Fruit fly (Drosophila melanogaster) whole organism, embryonic: ENCODE measurements around the gene CG11370.

ENCODE experiments used
- Bteb2 ChIP-seq: fragments of 200-800 bp; sonication (Bioruptor generic); optimal IDR thresholded peaks from 2 replicates; lab custom pipeline; 2016; ENCODE audit warnings: missing biosample characterization, missing genetic modification characterization
- CG1024 ChIP-seq: fragments of 200-800 bp; sonication (Bioruptor generic); IDR thresholded peaks from 2 replicates; pipeline ENCODE4 v1.3.6; 2022; ENCODE audit warnings: missing biosample characterization, missing genetic modification characterization
- CG10543 ChIP-seq: fragments of 200-800 bp; sonication (Bioruptor generic); optimal IDR thresholded peaks from 3 replicates; lab custom pipeline; 2017; ENCODE audit warnings: missing biosample characterization, mild to moderate bottlenecking, missing genetic modification characterization, moderate library complexity
- CG11696 ChIP-seq: fragments of 200-800 bp; sonication (Bioruptor generic); IDR thresholded peaks from 2 replicates; pipeline ENCODE4 v1.3.6; 2022; ENCODE audit warnings: missing biosample characterization, missing genetic modification characterization
- CG12155 ChIP-seq: fragments of 200-800 bp; sonication (Bioruptor generic); optimal IDR thresholded peaks from 3 replicates; lab custom pipeline; 2016; ENCODE audit warnings: missing biosample characterization, missing genetic modification characterization
- CG1529 ChIP-seq: fragments of 200-800 bp; sonication (Bioruptor generic); optimal IDR thresholded peaks from 3 replicates; lab custom pipeline; 2018; ENCODE audit warnings: missing biosample characterization, missing genetic modification characterization
- CG15696 ChIP-seq: fragments of 200-800 bp; sonication (Bioruptor generic); optimal IDR thresholded peaks from 2 replicates; lab custom pipeline; 2019; ENCODE audit warnings: missing biosample characterization, mild to moderate bottlenecking, missing genetic modification characterization, moderate library complexity
- CG16815 ChIP-seq: fragments of 200-800 bp; sonication (Bioruptor generic); optimal IDR thresholded peaks from 3 replicates; lab custom pipeline; 2017; ENCODE audit warnings: missing biosample characterization, mild to moderate bottlenecking, missing genetic modification characterization
- CG16863 ChIP-seq: fragments of 200-800 bp; sonication (Bioruptor generic); optimal IDR thresholded peaks from 3 replicates; lab custom pipeline; 2016; ENCODE audit warnings: missing biosample characterization, missing genetic modification characterization
- CG2199 ChIP-seq: fragments of 200-800 bp; sonication (Bioruptor generic); IDR thresholded peaks from 3 replicates; pipeline ENCODE4 v1.3.6; 2022; ENCODE audit warnings: missing biosample characterization, missing genetic modification characterization
- CG3065 ChIP-seq: fragments of 200-800 bp; sonication (Bioruptor generic); optimal IDR thresholded peaks from 2 replicates; lab custom pipeline; 2016; ENCODE audit warnings: missing biosample characterization, missing genetic modification characterization
- CG34376 ChIP-seq: fragments of 200-800 bp; sonication (Bioruptor generic); optimal IDR thresholded peaks from 2 replicates; lab custom pipeline; 2018; ENCODE audit warnings: missing biosample characterization, mild to moderate bottlenecking, missing genetic modification characterization
- CG42726 ChIP-seq: fragments of 200-800 bp; sonication (Bioruptor generic); IDR thresholded peaks from 2 replicates; pipeline ENCODE4 v1.3.6; 2022; ENCODE audit warnings: missing biosample characterization, missing genetic modification characterization; ENCODE audit not compliant: partially characterized antibody
- CG7556 ChIP-seq: fragments of 200-800 bp; sonication (Bioruptor generic); optimal IDR thresholded peaks from 2 replicates; lab custom pipeline; 2017; ENCODE audit warnings: missing biosample characterization, mild to moderate bottlenecking, missing genetic modification characterization
- CoRest ChIP-seq: fragments of 200-800 bp; sonication (Bioruptor generic); optimal IDR thresholded peaks from 3 replicates; lab custom pipeline; 2018; ENCODE audit warnings: missing biosample characterization, mild to moderate bottlenecking, missing genetic modification characterization, moderate library complexity
- Deaf1 ChIP-seq: fragments of 200-800 bp; optimal IDR thresholded peaks from 3 replicates; lab custom pipeline; 2019; ENCODE audit warnings: missing biosample characterization, mild to moderate bottlenecking, missing genetic modification characterization, moderate library complexity
- Dp ChIP-seq: fragments of 200-800 bp; sonication (Bioruptor generic); optimal IDR thresholded peaks from 2 replicates; lab custom pipeline; 2018; ENCODE audit warnings: missing biosample characterization, mild to moderate bottlenecking, missing genetic modification characterization, moderate library complexity
- E2f1 ChIP-seq: fragments of 200-800 bp; sonication (Bioruptor generic); IDR thresholded peaks from 2 replicates; pipeline ENCODE4 v1.3.6; 2022; ENCODE audit warnings: missing biosample characterization, missing genetic modification characterization
- HLH3B ChIP-seq: fragments of 200-800 bp; sonication (Bioruptor generic); IDR thresholded peaks from 2 replicates; pipeline ENCODE4 v1.3.6; 2022; ENCODE audit warnings: missing biosample characterization, missing genetic modification characterization
- HmgD ChIP-seq: fragments of 200-800 bp; sonication (Bioruptor generic); optimal IDR thresholded peaks from 3 replicates; lab custom pipeline; 2016; ENCODE audit warnings: missing biosample characterization, missing genetic modification characterization
- HmgZ ChIP-seq: fragments of 200-800 bp; sonication (Bioruptor generic); optimal IDR thresholded peaks from 2 replicates; lab custom pipeline; 2018; ENCODE audit warnings: missing biosample characterization, mild to moderate bottlenecking, missing genetic modification characterization
- Med ChIP-seq: fragments of 200-800 bp; sonication (Bioruptor generic); peaks from one replicate; lab custom pipeline; 2016; ENCODE audit warnings: missing biosample characterization, missing genetic modification characterization, mild to moderate bottlenecking, inconsistent platforms, moderate library complexity
- Pdp1 ChIP-seq, 2 experiments: fragments of 200-800 bp; sonication (Bioruptor generic); optimal IDR thresholded peaks; 3 replicates each; lab custom pipeline; 2016; ENCODE audit warnings: missing biosample characterization in 2 of 2, missing genetic modification characterization in 2 of 2, mild to moderate bottlenecking in 1 of 2, moderate library complexity in 1 of 2
- Trl ChIP-seq, 3 experiments: fragments of >200 bp in 2 of 3; fragments of 200-800 bp in 1 of 3; sonication (Bioruptor generic) in 1 of 3; optimal IDR thresholded peaks; 2 replicates in 1 of 3; 3 replicates in 2 of 3; lab custom pipeline; 2016 to 2017; ENCODE audit warnings: missing biosample characterization in 1 of 3, missing genetic modification characterization in 1 of 3
- Vsx1 ChIP-seq: fragments of 200-800 bp; sonication (Bioruptor generic); optimal IDR thresholded peaks from 2 replicates; lab custom pipeline; 2017; ENCODE audit warnings: missing biosample characterization, mild to moderate bottlenecking, missing genetic modification characterization, missing genetic modification reagents
- ac ChIP-seq: fragments of 200-800 bp; sonication (Bioruptor generic); optimal IDR thresholded peaks from 3 replicates; lab custom pipeline; 2017; ENCODE audit warnings: missing biosample characterization, mild to moderate bottlenecking, missing genetic modification characterization
- ap ChIP-seq: fragments of 200-800 bp; sonication (Bioruptor generic); IDR thresholded peaks from 2 replicates; pipeline ENCODE4 v1.3.6; 2022; ENCODE audit warnings: missing biosample characterization, missing genetic modification characterization
- cad ChIP-seq: fragments of >200 bp; optimal IDR thresholded peaks from 2 replicates; lab custom pipeline; 2017; ENCODE audit warnings: missing biosample characterization, missing genetic modification characterization
- chinmo ChIP-seq: fragments of 200-800 bp; sonication (Bioruptor generic); IDR thresholded peaks from 4 replicates; pipeline ENCODE4 v1.3.6; 2022; ENCODE audit warnings: missing biosample characterization, missing genetic modification characterization; ENCODE audit not compliant: partially characterized antibody
- ems ChIP-seq: fragments of 200-800 bp; sonication (Bioruptor generic); optimal IDR thresholded peaks from 3 replicates; lab custom pipeline; 2016; ENCODE audit warnings: missing biosample characterization, missing genetic modification characterization
- exex ChIP-seq: fragments of 200-800 bp; sonication (Bioruptor generic); optimal IDR thresholded peaks from 4 replicates; lab custom pipeline; 2018; ENCODE audit warnings: missing biosample characterization, mild to moderate bottlenecking, missing genetic modification characterization, moderate library complexity
- fd102C ChIP-seq: fragments of 200-800 bp; sonication (Bioruptor generic); optimal IDR thresholded peaks from 2 replicates; lab custom pipeline; 2018; ENCODE audit warnings: missing biosample characterization, mild to moderate bottlenecking, missing genetic modification characterization, moderate library complexity
- fd3F ChIP-seq: fragments of 200-800 bp; sonication (Bioruptor generic); optimal IDR thresholded peaks from 2 replicates; lab custom pipeline; 2018; ENCODE audit warnings: missing biosample characterization, mild to moderate bottlenecking, missing genetic modification characterization, moderate library complexity
- fd64A ChIP-seq: fragments of 200-800 bp; sonication (Bioruptor generic); optimal IDR thresholded peaks from 3 replicates; lab custom pipeline; 2018; ENCODE audit warnings: missing biosample characterization, mild to moderate bottlenecking, missing genetic modification characterization
- grn ChIP-seq: fragments of 200-800 bp; sonication (Bioruptor generic); optimal IDR thresholded peaks from 3 replicates; lab custom pipeline; 2017; ENCODE audit warnings: missing biosample characterization, missing genetic modification characterization
- lilli ChIP-seq: fragments of 200-800 bp; sonication (Bioruptor generic); optimal IDR thresholded peaks from 3 replicates; lab custom pipeline; 2016; ENCODE audit warnings: missing biosample characterization, missing genetic modification characterization
- mld ChIP-seq: fragments of 200-800 bp; sonication (Bioruptor generic); IDR thresholded peaks from 3 replicates; pipeline ENCODE4 v1.3.6; 2022; ENCODE audit warnings: missing biosample characterization, missing genetic modification characterization; ENCODE audit not compliant: partially characterized antibody
- p53 ChIP-seq: fragments of 200-800 bp; sonication (Bioruptor generic); optimal IDR thresholded peaks from 2 replicates; lab custom pipeline; 2016; ENCODE audit warnings: missing biosample characterization, missing genetic modification characterization
- repo ChIP-seq: fragments of 200-800 bp; sonication (Bioruptor generic); optimal IDR thresholded peaks from 2 replicates; lab custom pipeline; 2016; ENCODE audit warnings: missing biosample characterization, missing genetic modification characterization
- sd ChIP-seq: fragments of 200-800 bp; sonication (Bioruptor generic); optimal IDR thresholded peaks from 3 replicates; lab custom pipeline; 2018; ENCODE audit warnings: missing biosample characterization, mild to moderate bottlenecking, missing genetic modification characterization, moderate library complexity
- sisA ChIP-seq: fragments of 200-800 bp; sonication (Bioruptor generic); IDR thresholded peaks from 2 replicates; pipeline ENCODE4 v1.3.6; 2022; ENCODE audit warnings: missing biosample characterization, missing genetic modification characterization
- sna ChIP-seq: fragments of 200-800 bp; sonication (Bioruptor generic); IDR thresholded peaks from 2 replicates; pipeline ENCODE4 v1.3.6; 2022; ENCODE audit warnings: missing biosample characterization, missing genetic modification characterization; ENCODE audit not compliant: partially characterized antibody
- sug ChIP-seq: fragments of 200-800 bp; optimal IDR thresholded peaks from 2 replicates; lab custom pipeline; 2019; ENCODE audit warnings: missing biosample characterization, mild to moderate bottlenecking, missing genetic modification characterization, moderate library complexity
- toy ChIP-seq: fragments of 200-800 bp; sonication (Bioruptor generic); IDR thresholded peaks from 2 replicates; pipeline ENCODE4 v1.3.6; 2022; ENCODE audit warnings: missing biosample characterization, missing genetic modification characterization
- twi ChIP-seq: fragments of 200-800 bp; optimal IDR thresholded peaks from 2 replicates; lab custom pipeline; 2019; ENCODE audit warnings: missing biosample characterization, mild to moderate bottlenecking, missing genetic modification characterization, moderate library complexity

The CG11370 gene

dm6 chr3L:22669275-22670006 is 42.5 kb upstream of the CG11370 start, which contains the start of gene Jhbp6 (continued):
- TF ChIP-seq CG42726 = no peak
- TF ChIP-seq lilli (GFP tag; lab: Kevin White, UChicago) = peak; percentile 75
- TF ChIP-seq CoRest (tag; lab: Kevin White, UChicago) = no peak
- TF ChIP-seq Med (GFP tag; lab: Kevin White, UChicago) = peak; percentile 20
- TF ChIP-seq sug = peak; percentile 7
- TF ChIP-seq Trl (optimal IDR thresholded peaks at IDR 0.05; lab: Kevin White, UChicago) = peak in 1 of 2 experiments; percentile 9
- TF ChIP-seq Trl (GFP tag; optimal IDR thresholded peaks at IDR 0.05; lab: Kevin White, UChicago) = no peak

- no peak for TF ChIP-seq Bteb2
- TF ChIP-seq CG34376 (GFP tag; lab: Kevin White, UChicago) = peak; percentile 34
- TF ChIP-seq cad (GFP tag; lab: Kevin White, UChicago) = no peak
- TF ChIP-seq fd102C = no peak
- peak in 1 of 2 experiments; percentile 90 for TF ChIP-seq Pdp1 (GFP tag; optimal IDR thresholded peaks at IDR 0.05; lab: Kevin White, UChicago)
- TF ChIP-seq sd (tag; lab: Kevin White, UChicago) = peak; percentile 83
- TF ChIP-seq p53 (GFP tag; lab: Kevin White, UChicago) = no peak
- peak; percentile 74 for TF ChIP-seq exex (tag; lab: Kevin White, UChicago)
- TF ChIP-seq grn = peak; percentile 94
- peak; percentile 46 for TF ChIP-seq sug
- TF ChIP-seq HmgZ (tag; lab: Kevin White, UChicago) = peak; percentile 6
- TF ChIP-seq CG2199 (GFP tag; lab: Robert Waterston, UW) = no peak
- 0 out of 4 replicates have a peak, but pooled peaks have one; percentile 19 for TF ChIP-seq chinmo (GFP tag; lab: Robert Waterston, UW)
- no peak for TF ChIP-seq Deaf1
- peak; percentile 33 for TF ChIP-seq twi (tag; lab: Kevin White, UChicago)
Measured at dm6 chr3L:22670174-22670573, 41.8 kb upstream of the CG11370 start.

dm6 chr3L:22671699-22672276 is 40.2 kb upstream of the CG11370 start:
- TF ChIP-seq sna (no peak), fd64A (GFP tag; lab: Kevin White, UChicago) (no peak), ap (GFP tag; lab: Robert Waterston, UW) (no peak), Deaf1 (no peak), CG16815 (GFP tag; lab: Kevin White, UChicago) (no peak), grn (peak; percentile 96), ems (no peak), HmgD (GFP tag; lab: Kevin White, UChicago) (no peak), CG1024 (GFP tag; lab: Robert Waterston, UW) (no peak), repo (no peak), Vsx1 (GFP tag; lab: Kevin White, UChicago) (peak; percentile 4), sisA (no peak), HLH3B (no peak), fd3F (GFP tag; lab: Kevin White, UChicago) (no peak), CG7556 (GFP tag; lab: Kevin White, UChicago) (no peak), CG12155 (GFP tag; lab: Kevin White, UChicago) (no peak), lilli (GFP tag; lab: Kevin White, UChicago) (no peak), sd (tag; lab: Kevin White, UChicago) (peak; percentile 58), CG3065 (GFP tag; lab: Kevin White, UChicago) (no peak), E2f1 (GFP tag; lab: Robert Waterston, UW) (no peak), CG11696 (GFP tag; lab: Robert Waterston, UW) (no peak), CG1529 (GFP tag; lab: Kevin White, UChicago) (no peak), CG15696 (tag; lab: Kevin White, UChicago) (no peak), Dp (no peak), ac (GFP tag; lab: Kevin White, UChicago) (no peak), mld (GFP tag; lab: Robert Waterston, UW) (no peak), CG10543 (GFP tag; lab: Kevin White, UChicago) (peak; percentile 39), CG16863 (GFP tag; lab: Kevin White, UChicago) (no peak), toy (GFP tag; lab: Robert Waterston, UW) (no peak)
